Worm (Caenorhabditis elegans) whole organism, L1 larva: Measurements from ENCODE around the gene srh-201.

Experiments used
- Y116A8C.19 ChIP-seq: sonication (generic microtip); optimal IDR thresholded peaks from 2 replicates; lab custom pipeline; 2016; ENCODE audit warnings: missing compliant biosample characterization, missing genetic modification characterization, borderline replicate concordance
- elt-3 ChIP-seq, 6 experiments: fragments of 150-350 bp in 1 of 6; sonication (generic microtip); optimal IDR thresholded peaks; 2 replicates each; lab custom pipeline; 2017 to 2018; ENCODE audit warnings: missing biosample characterization in 6 of 6, missing genetic modification characterization in 6 of 6, inconsistent platforms in 1 of 6
- fos-1 ChIP-seq: fragments of 150-350 bp; optimal IDR thresholded peaks from 2 replicates; lab custom pipeline; 2014; ENCODE audit warnings: missing biosample characterization, missing genetic modification characterization
- jun-1 ChIP-seq: fragments of 150-350 bp; optimal IDR thresholded peaks from 2 replicates; lab custom pipeline; 2014; ENCODE audit warnings: missing biosample characterization, missing genetic modification reagents, missing genetic modification characterization
- lsy-2 ChIP-seq, 2 experiments: fragments of 150-350 bp; optimal IDR thresholded peaks; 2 replicates each; lab custom pipeline; 2014; ENCODE audit warnings: missing biosample characterization in 2 of 2, missing genetic modification characterization in 2 of 2
- nhr-11 ChIP-seq: fragments of 150-350 bp; optimal IDR thresholded peaks from 2 replicates; lab custom pipeline; 2014; ENCODE audit warnings: missing biosample characterization, missing genetic modification characterization
- nhr-28 ChIP-seq: fragments of 150-350 bp; optimal IDR thresholded peaks from 2 replicates; lab custom pipeline; 2014; ENCODE audit warnings: missing biosample characterization, missing genetic modification characterization
- nhr-76 ChIP-seq: sonication (generic microtip); optimal IDR thresholded peaks from 2 replicates; lab custom pipeline; 2017; ENCODE audit warnings: missing biosample characterization, missing genetic modification characterization
- nhr-90 ChIP-seq: sonication (generic microtip); optimal IDR thresholded peaks from 2 replicates; lab custom pipeline; 2016; ENCODE audit warnings: mild to moderate bottlenecking, missing genetic modification characterization, missing compliant biosample characterization; ENCODE audit not compliant: poor library complexity
- pqm-1 ChIP-seq: sonication (generic microtip); optimal IDR thresholded peaks from 3 replicates; lab custom pipeline; 2017; ENCODE audit warnings: missing biosample characterization, missing genetic modification characterization
- rnt-1 ChIP-seq: sonication (generic microtip); optimal IDR thresholded peaks from 2 replicates; lab custom pipeline; 2016; ENCODE audit warnings: mild to moderate bottlenecking, missing genetic modification characterization, moderate library complexity, missing compliant biosample characterization
- unc-130 ChIP-seq: fragments of 150-350 bp; optimal IDR thresholded peaks from 2 replicates; lab custom pipeline; 2017; ENCODE audit warnings: missing biosample characterization, missing genetic modification characterization, inconsistent platforms

- no peak for TF ChIP-seq nhr-90 (tag; lab: Kevin White, UChicago)
- no peak for TF ChIP-seq Y116A8C.19 (tag; lab: Kevin White, UChicago)
- no peak for TF ChIP-seq nhr-28
- no peak for TF ChIP-seq nhr-76 (tag; lab: Kevin White, UChicago)
- no peak for TF ChIP-seq rnt-1 (tag; lab: Kevin White, UChicago)
- TF ChIP-seq lsy-2 (tag; optimal IDR thresholded peaks at IDR 0.05; lab: Kevin White, UChicago) = no peak
- no peak for TF ChIP-seq nhr-11 (tag; lab: Kevin White, UChicago)
- no peak for TF ChIP-seq fos-1 (tag; lab: Kevin White, UChicago)
- TF ChIP-seq elt-3 (tag; optimal IDR thresholded peaks at IDR 0.05; lab: Kevin White, UChicago) = no peak
- no peak for TF ChIP-seq jun-1 (tag; lab: Kevin White, UChicago)
- no peak for TF ChIP-seq unc-130 (tag; lab: Kevin White, UChicago)
- no peak for TF ChIP-seq pqm-1 (tag; lab: Kevin White, UChicago)
These were observed 12.5 kb downstream of the srh-201 start, which contains the start of gene F59E11.2 for ce11 chrV:9001175-9001574.
